Worm (Caenorhabditis elegans): ENCODE results near the gene kynu-1.

- TF ChIP-seq W03F9.2 (tag; optimal IDR thresholded peaks at IDR 0.05): no peak
- no peak for TF ChIP-seq him-1 (tag; optimal IDR thresholded peaks at IDR 0.05)
Measured at ce11 chrX:6150449-6150848, 41.3 kb upstream of the kynu-1 start, which contains the start of gene tag-275.
